Worm (Caenorhabditis elegans): ENCODE measurements around the gene str-240.
A peak's percentile ranks its signal among the peaks of the same experiment; 100 is the strongest.

The str-240 gene

ce11 chrV:1486031-1486430, 35.7 kb downstream of the str-240 start:
- no peak for TF ChIP-seq ceh-44 (GFP tag; IDR thresholded peaks at IDR 0.05)
- no peak for TF ChIP-seq madf-9 (GFP tag; conservative IDR thresholded peaks at IDR 0.05)
- no peak for TF ChIP-seq daf-8 (GFP tag; IDR thresholded peaks at IDR 0.05)
- no peak for TF ChIP-seq pqm-1 (tag; optimal IDR thresholded peaks at IDR 0.05)
- no peak for TF ChIP-seq daf-12 (tag; optimal IDR thresholded peaks at IDR 0.05)
- no peak for TF ChIP-seq set-16 (GFP tag; IDR thresholded peaks at IDR 0.05)
- TF ChIP-seq lin-38 (GFP tag; IDR thresholded peaks at IDR 0.05) = no peak
- TF ChIP-seq ctbp-1 (GFP tag; IDR thresholded peaks at IDR 0.05) = no peak
- TF ChIP-seq ces-1 (GFP tag; optimal IDR thresholded peaks at IDR 0.05) = peak; percentile 52
- no peak for TF ChIP-seq ceh-20 (GFP tag; IDR thresholded peaks at IDR 0.05)
- no peak for TF ChIP-seq arid-1 (GFP tag; conservative IDR thresholded peaks at IDR 0.05)
- TF ChIP-seq fkh-10 (GFP tag; optimal IDR thresholded peaks at IDR 0.05) = peak; percentile 73
- no peak for TF ChIP-seq aly-2 (tag; optimal IDR thresholded peaks at IDR 0.05)

ce11 chrV:1481742-1482141, 40.0 kb downstream of the str-240 start, which contains the start of gene C38C3.4:
Gene C38C3.4 (plus strand): TSS chrV:1482042.
- no peak for TF ChIP-seq F10B5.3 (tag; optimal IDR thresholded peaks at IDR 0.05)
- no peak for TF ChIP-seq daf-8 (GFP tag; IDR thresholded peaks at IDR 0.05)
- no peak for TF ChIP-seq saeg-2 (GFP tag; IDR thresholded peaks at IDR 0.05)
- no peak for TF ChIP-seq dve-1 (tag; optimal IDR thresholded peaks at IDR 0.05; ENCODE audit: insufficient read depth)
- TF ChIP-seq lin-29 (GFP tag; IDR thresholded peaks at IDR 0.05) = no peak
- no peak for TF ChIP-seq nhr-41 (GFP tag; IDR thresholded peaks at IDR 0.05)

DNA sequence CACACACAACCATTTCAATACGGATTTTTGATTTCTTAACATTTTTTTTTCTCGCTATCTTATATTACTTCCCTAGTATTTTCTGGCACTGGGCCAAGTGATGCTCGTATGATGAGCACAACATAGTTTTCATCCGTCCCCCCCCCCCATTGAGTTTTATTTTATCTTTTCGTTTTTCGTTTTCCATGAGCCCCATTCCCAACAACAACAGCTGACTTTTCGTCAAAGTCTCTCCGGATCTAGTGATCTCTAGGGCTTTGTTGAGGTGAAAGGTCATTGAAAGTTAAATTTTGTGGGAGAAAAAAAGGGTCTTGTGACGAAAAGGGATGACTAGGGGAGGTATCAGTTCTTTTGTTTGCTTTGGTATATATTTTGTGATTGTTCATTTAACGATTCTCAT, 40.9 kb downstream of the str-240 start:
- TF ChIP-seq nhr-11 (tag; optimal IDR thresholded peaks at IDR 0.05) = peak; percentile 39
- no peak for TF ChIP-seq php-3 (GFP tag; IDR thresholded peaks at IDR 0.05)
- TF ChIP-seq daf-16 (GFP tag; optimal IDR thresholded peaks at IDR 0.05) = peak in 1 of 2 experiments; percentile 1
- no peak for TF ChIP-seq daf-16 (tag; optimal IDR thresholded peaks at IDR 0.05)

- no peak for TF ChIP-seq ceh-32 (tag; optimal IDR thresholded peaks at IDR 0.05; ENCODE audit: poor library complexity)
- TF ChIP-seq mes-2 (tag; optimal IDR thresholded peaks at IDR 0.05; ENCODE audit: poor library complexity, severe bottlenecking) = peak; percentile 4
- TF ChIP-seq ama-1 (optimal IDR thresholded peaks at IDR 0.05) = peak; percentile 21
- no peak for TF ChIP-seq mep-1 (tag; optimal IDR thresholded peaks at IDR 0.05)
- TF ChIP-seq tra-1 (GFP tag; IDR thresholded peaks at IDR 0.05) = no peak
- TF ChIP-seq lin-13 (GFP tag; optimal IDR thresholded peaks at IDR 0.05) = no peak
Measured at ce11 chrV:1476841-1477240, 44.9 kb downstream of the str-240 start.

DNA sequence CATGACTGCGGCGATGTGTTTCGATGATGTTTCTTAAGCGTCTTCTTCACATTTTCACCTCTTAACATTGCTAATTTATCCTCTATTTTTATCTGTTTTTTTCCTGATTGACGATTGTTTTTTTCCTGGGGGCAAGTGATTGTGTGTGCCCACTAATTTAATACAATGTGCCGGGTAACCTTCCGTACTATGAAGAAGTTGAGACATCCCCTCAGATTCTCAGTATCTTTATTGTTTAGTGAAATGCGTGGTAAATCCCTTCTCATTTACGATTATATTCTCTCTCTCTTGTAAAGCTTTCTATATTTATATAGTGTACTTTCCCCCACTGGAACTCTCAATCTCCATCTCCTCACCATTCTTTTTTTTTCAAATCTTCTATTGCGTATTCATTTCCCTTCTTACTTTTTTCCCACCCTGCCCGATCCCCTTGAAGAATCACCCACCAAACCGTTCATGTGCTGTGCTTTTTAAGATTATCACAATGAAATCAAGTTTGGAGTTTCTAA, 45.4 kb downstream of the str-240 start:
- TF ChIP-seq saeg-2 (GFP tag; IDR thresholded peaks at IDR 0.05) (no peak), lin-13 (GFP tag; optimal IDR thresholded peaks at IDR 0.05) (no peak), mep-1 (tag; optimal IDR thresholded peaks at IDR 0.05) (peak; percentile 1), lir-3 (tag; optimal IDR thresholded peaks at IDR 0.05) (no peak), dmd-9 (GFP tag; IDR thresholded peaks at IDR 0.05) (no peak), lin-1 (GFP tag; IDR thresholded peaks at IDR 0.05) (no peak), F44E2.7 (GFP tag; IDR thresholded peaks at IDR 0.05) (no peak), arid-1 (GFP tag; conservative IDR thresholded peaks at IDR 0.05) (peak; percentile 36; the same call in 1 of the 2 replicates), nhr-10 (tag; optimal IDR thresholded peaks at IDR 0.05) (no peak), lin-38 (GFP tag; IDR thresholded peaks at IDR 0.05) (peak; percentile 47; the same call in 1 of the 2 replicates), ama-1 (optimal IDR thresholded peaks at IDR 0.05) (no peak), spr-1 (tag; optimal IDR thresholded peaks at IDR 0.05) (no peak), fos-1 (tag; optimal IDR thresholded peaks at IDR 0.05) (no peak), nhr-111 (GFP tag; optimal IDR thresholded peaks at IDR 0.05) (no peak), Y105C5A.15 (GFP tag; IDR thresholded peaks at IDR 0.05) (0 out of 2 replicates have a peak, but pooled peaks have one; percentile 16), F10B5.3 (tag; optimal IDR thresholded peaks at IDR 0.05) (no peak), F49E8.2 (tag; optimal IDR thresholded peaks at IDR 0.05; ENCODE audit: borderline replicate concordance) (no peak), spr-3 (GFP tag; optimal IDR thresholded peaks at IDR 0.05) (no peak)
